Worm (Caenorhabditis elegans) whole organism, young adult: ENCODE results near the gene K06A9.1.

Experiments
- let-526 ChIP-seq: fragments of 200-800 bp; sonication (Bioruptor generic); IDR thresholded peaks from 2 replicates; pipeline ENCODE4 v1.3.6; 2022; ENCODE audit warnings: missing genetic modification reagents, missing genetic modification characterization, missing compliant biosample characterization
- lin-35 ChIP-seq, 3 experiments: fragments of 150-350 bp in 2 of 3; sonication (generic microtip) in 1 of 3; optimal IDR thresholded peaks; 2 replicates each; lab custom pipeline; 2014 to 2018; ENCODE audit warnings: missing biosample characterization in 3 of 3, missing genetic modification characterization in 3 of 3, missing genetic modification reagents in 3 of 3
- pha-4 ChIP-seq: fragments of 150-350 bp; sonication (generic microtip); optimal IDR thresholded peaks from 2 replicates; lab custom pipeline; 2014; ENCODE audit warnings: missing biosample characterization, missing genetic modification reagents, missing genetic modification characterization

ce11 chrX:1601563-1601962, 54.3 kb downstream of the K06A9.1 start:
- TF ChIP-seq pha-4 (tag; lab: Kevin White, UChicago): no peak
- no peak for TF ChIP-seq let-526 (GFP tag; lab: Robert Waterston, UW)
- no peak for TF ChIP-seq lin-35 (GFP tag; optimal IDR thresholded peaks at IDR 0.05; lab: Kevin White, UChicago)
